Worm (Caenorhabditis elegans): ENCODE data around the gene unc-78.

DNA sequence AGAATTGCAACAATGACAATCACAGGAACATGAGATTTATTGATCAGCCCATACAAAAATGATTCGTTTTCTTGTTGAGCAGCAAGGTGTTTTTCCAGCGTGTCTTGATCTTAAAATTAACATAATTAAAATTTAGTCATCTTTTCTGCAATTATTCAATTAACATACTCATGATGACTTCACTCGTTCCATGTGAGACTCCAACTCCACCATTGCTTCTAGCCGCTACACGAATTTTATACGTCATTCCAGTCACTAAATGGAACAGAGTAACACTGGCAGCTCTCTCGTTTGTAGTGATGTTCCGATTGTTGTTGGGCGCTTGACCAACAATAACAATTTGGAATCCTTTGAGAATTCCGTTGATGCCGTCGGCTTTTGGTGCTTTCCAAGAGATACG lies 42.5 kb upstream of the unc-78 start:
- TF ChIP-seq ceh-13 (GFP tag; optimal IDR thresholded peaks at IDR 0.05) (no peak), ama-1 (optimal IDR thresholded peaks at IDR 0.05) (no peak), hnd-1 (tag; optimal IDR thresholded peaks at IDR 0.05) (no peak), tbx-37 (GFP tag; conservative IDR thresholded peaks at IDR 0.05) (no peak), hmg-4 (GFP tag; optimal IDR thresholded peaks at IDR 0.05) (no peak), F13C5.2 (tag; optimal IDR thresholded peaks at IDR 0.05) (no peak), hmbx-1 (tag; optimal IDR thresholded peaks at IDR 0.05) (no peak), tra-4 (tag; optimal IDR thresholded peaks at IDR 0.05) (no peak), tbx-11 (GFP tag; IDR thresholded peaks at IDR 0.05) (no peak), aly-1 (tag; optimal IDR thresholded peaks at IDR 0.05) (no peak), flt-1 (GFP tag; IDR thresholded peaks at IDR 0.05) (no peak)
